Worm (Caenorhabditis elegans): ENCODE results near the gene cdh-10.

Gene cdh-10

ce11 chrIV:2451233-2451632, 11.9 kb downstream of the cdh-10 start, which contains the start of gene C45G7.13:
Gene C45G7.13 (minus strand): TSS chrIV:2451333.
- TF ChIP-seq nhr-27 (tag; optimal IDR thresholded peaks at IDR 0.05) (no peak), F57A8.1 (GFP tag; optimal IDR thresholded peaks at IDR 0.05) (no peak), nfya-2 (GFP tag; IDR thresholded peaks at IDR 0.05) (no peak), F49E8.2 (tag; optimal IDR thresholded peaks at IDR 0.05; ENCODE audit: insufficient read depth) (no peak), xnd-1 (tag; optimal IDR thresholded peaks at IDR 0.05) (no peak), lsl-1 (GFP tag; optimal IDR thresholded peaks at IDR 0.05) (no peak), egl-18 (GFP tag; IDR thresholded peaks at IDR 0.05) (no peak), C06A6.2 (GFP tag; conservative IDR thresholded peaks at IDR 0.05) (no peak), chd-7 (tag; optimal IDR thresholded peaks at IDR 0.05) (no peak), madf-6 (GFP tag; IDR thresholded peaks at IDR 0.05) (no peak), F10E7.11 (tag; optimal IDR thresholded peaks at IDR 0.05) (no peak), tlf-1 (GFP tag; optimal IDR thresholded peaks at IDR 0.05) (no peak), fkh-3 (tag; optimal IDR thresholded peaks at IDR 0.05) (no peak), snpc-4 (GFP tag; optimal IDR thresholded peaks at IDR 0.05) (no peak), snpc-4 (tag; optimal IDR thresholded peaks at IDR 0.05) (no peak), rec-8 (tag; optimal IDR thresholded peaks at IDR 0.05) (no peak), gei-17 (GFP tag; optimal IDR thresholded peaks at IDR 0.05) (no peak), dpl-1 (GFP tag; optimal IDR thresholded peaks at IDR 0.05) (no peak), K12H6.12 (tag; optimal IDR thresholded peaks at IDR 0.05) (no peak), nhr-80 (tag; optimal IDR thresholded peaks at IDR 0.05) (no peak)

ce11 chrIV:2434366-2434765, 28.8 kb downstream of the cdh-10 start:
- TF ChIP-seq ztf-3 (GFP tag; optimal IDR thresholded peaks at IDR 0.05) (no peak), F55B11.4 (tag; optimal IDR thresholded peaks at IDR 0.05; ENCODE audit: borderline replicate concordance, insufficient read depth) (no peak), zfh-2 (GFP tag; conservative IDR thresholded peaks at IDR 0.05) (peak; percentile 67), dpl-1 (GFP tag; optimal IDR thresholded peaks at IDR 0.05) (no peak)

ce11 chrIV:2432693-2433092, 30.5 kb downstream of the cdh-10 start, which contains the start of gene C45G7.4:
Gene C45G7.4 (plus strand): TSS chrIV:2432993.
- TF ChIP-seq unc-130 (GFP tag; optimal IDR thresholded peaks at IDR 0.05) (no peak), nhr-120 (GFP tag; IDR thresholded peaks at IDR 0.05) (no peak), mxl-1 (tag; optimal IDR thresholded peaks at IDR 0.05) (no peak), snpc-1.3 (tag; optimal IDR thresholded peaks at IDR 0.05; ENCODE audit: insufficient read depth) (no peak), gei-17 (GFP tag; optimal IDR thresholded peaks at IDR 0.05) (no peak), Y53G8AR.9 (GFP tag; conservative IDR thresholded peaks at IDR 0.05) (no peak), F52B5.7 (tag; optimal IDR thresholded peaks at IDR 0.05) (no peak), lsl-1 (GFP tag; optimal IDR thresholded peaks at IDR 0.05) (no peak), sea-2 (GFP tag; IDR thresholded peaks at IDR 0.05) (no peak), ceh-100 (GFP tag; IDR thresholded peaks at IDR 0.05) (no peak), B0035.1 (tag; optimal IDR thresholded peaks at IDR 0.05) (no peak), F49E8.2 (tag; optimal IDR thresholded peaks at IDR 0.05; ENCODE audit: insufficient read depth) (no peak), zfh-2 (GFP tag; conservative IDR thresholded peaks at IDR 0.05) (no peak), fkh-3 (tag; optimal IDR thresholded peaks at IDR 0.05) (no peak), attf-3 (GFP tag; conservative IDR thresholded peaks at IDR 0.05) (no peak), lag-1 (GFP tag; IDR thresholded peaks at IDR 0.05) (no peak), T07F8.4 (tag; optimal IDR thresholded peaks at IDR 0.05) (no peak), F57A8.1 (GFP tag; optimal IDR thresholded peaks at IDR 0.05) (no peak)
